Fruit fly (Drosophila melanogaster) whole organism, prepupa: ENCODE measurements around the gene aust.

Source experiments
- Blimp-1 ChIP-seq: fragments of 200-800 bp; sonication (Bioruptor generic); optimal IDR thresholded peaks from 3 replicates; lab custom pipeline; 2017; ENCODE audit warnings: missing biosample characterization, missing genetic modification characterization, mild to moderate bottlenecking, moderate library complexity, missing genetic modification reagents
- CG10631 ChIP-seq: fragments of 200-800 bp; sonication (Bioruptor generic); optimal IDR thresholded peaks from 2 replicates; lab custom pipeline; 2016; ENCODE audit warnings: missing biosample characterization, missing genetic modification characterization
- CG10669 ChIP-seq: fragments of 200-800 bp; sonication (Bioruptor generic); optimal IDR thresholded peaks from 3 replicates; lab custom pipeline; 2018; ENCODE audit warnings: missing biosample characterization, mild to moderate bottlenecking, missing genetic modification characterization, moderate library complexity
- CG11294 ChIP-seq: fragments of 200-800 bp; sonication (Bioruptor generic); IDR thresholded peaks from 2 replicates; pipeline ENCODE4 v1.3.6; 2022; ENCODE audit warnings: missing biosample characterization, missing genetic modification characterization
- CG11762 ChIP-seq: fragments of 200-800 bp; sonication (Bioruptor generic); optimal IDR thresholded peaks from 3 replicates; lab custom pipeline; 2016; ENCODE audit warnings: missing biosample characterization, missing genetic modification characterization; ENCODE audit not compliant: insufficient read depth
- CG11902 ChIP-seq: fragments of 200-800 bp; sonication (Bioruptor generic); optimal IDR thresholded peaks from 3 replicates; lab custom pipeline; 2016; ENCODE audit warnings: missing biosample characterization, missing genetic modification characterization
- CG16779 ChIP-seq: fragments of 200-800 bp; sonication (Bioruptor generic); optimal IDR thresholded peaks from 3 replicates; lab custom pipeline; 2017; ENCODE audit warnings: missing biosample characterization, mild to moderate bottlenecking, missing genetic modification characterization
- CG31627 ChIP-seq: fragments of 200-800 bp; sonication (Bioruptor generic); optimal IDR thresholded peaks from 3 replicates; lab custom pipeline; 2016; ENCODE audit warnings: missing biosample characterization, missing genetic modification characterization
- CG32006 ChIP-seq: fragments of 200-800 bp; sonication (Bioruptor generic); optimal IDR thresholded peaks from 3 replicates; lab custom pipeline; 2017; ENCODE audit warnings: missing biosample characterization, mild to moderate bottlenecking, missing genetic modification characterization
- CG34406 ChIP-seq: fragments of 200-800 bp; sonication (Bioruptor generic); optimal IDR thresholded peaks from 3 replicates; lab custom pipeline; 2016; ENCODE audit warnings: missing biosample characterization, missing genetic modification characterization
- CG4318 ChIP-seq: fragments of 200-800 bp; sonication (Bioruptor generic); optimal IDR thresholded peaks from 3 replicates; lab custom pipeline; 2017; ENCODE audit warnings: missing biosample characterization, mild to moderate bottlenecking, missing genetic modification characterization
- CG6163 ChIP-seq: fragments of 200-800 bp; sonication (Bioruptor generic); IDR thresholded peaks from 3 replicates; pipeline ENCODE4 v1.3.6; 2022; ENCODE audit warnings: missing biosample characterization, missing genetic modification characterization
- CG6276 ChIP-seq: fragments of 200-800 bp; sonication (Bioruptor generic); optimal IDR thresholded peaks from 2 replicates; lab custom pipeline; 2017; ENCODE audit warnings: missing biosample characterization, mild to moderate bottlenecking, missing genetic modification characterization
- CG6808 ChIP-seq: fragments of 200-800 bp; sonication (Bioruptor generic); optimal IDR thresholded peaks from 3 replicates; lab custom pipeline; 2017; ENCODE audit warnings: missing biosample characterization, missing genetic modification characterization, mild to moderate bottlenecking, moderate library complexity, missing genetic modification reagents
- CG6854 ChIP-seq: fragments of 200-800 bp; sonication (Bioruptor generic); optimal IDR thresholded peaks from 2 replicates; lab custom pipeline; 2017; ENCODE audit warnings: missing biosample characterization, mild to moderate bottlenecking, missing genetic modification characterization
- CG7368 ChIP-seq: fragments of 200-800 bp; sonication (Bioruptor generic); optimal IDR thresholded peaks from 3 replicates; lab custom pipeline; 2016; ENCODE audit warnings: missing biosample characterization, missing genetic modification characterization
- CG8319 ChIP-seq: fragments of 200-800 bp; sonication (Bioruptor generic); optimal IDR thresholded peaks from 3 replicates; lab custom pipeline; 2016; ENCODE audit warnings: missing biosample characterization, missing genetic modification characterization
- CG8632 ChIP-seq: fragments of 200-800 bp; sonication (Bioruptor generic); optimal IDR thresholded peaks from 3 replicates; lab custom pipeline; 2016; ENCODE audit warnings: missing biosample characterization, missing genetic modification characterization
- CG9139 ChIP-seq: fragments of 200-800 bp; sonication (Bioruptor generic); optimal IDR thresholded peaks from 3 replicates; lab custom pipeline; 2017; ENCODE audit warnings: missing biosample characterization, mild to moderate bottlenecking, missing genetic modification characterization
- Eip93F ChIP-seq: fragments of 200-800 bp; sonication (Bioruptor generic); optimal IDR thresholded peaks from 2 replicates; lab custom pipeline; 2016; ENCODE audit warnings: missing biosample characterization, mild to moderate bottlenecking, missing genetic modification characterization
- Ets21C ChIP-seq: fragments of 200-800 bp; sonication (Bioruptor generic); optimal IDR thresholded peaks from 3 replicates; lab custom pipeline; 2016; ENCODE audit warnings: missing biosample characterization, missing genetic modification characterization
- Ets96B ChIP-seq: fragments of 200-800 bp; optimal IDR thresholded peaks from 2 replicates; lab custom pipeline; 2019; ENCODE audit warnings: missing biosample characterization, mild to moderate bottlenecking, missing genetic modification characterization, moderate library complexity
- Gug ChIP-seq: fragments of 200-800 bp; sonication (Bioruptor generic); IDR thresholded peaks from 2 replicates; pipeline ENCODE4 v1.3.6; 2022; ENCODE audit warnings: missing biosample characterization, missing genetic modification characterization
- Hr38 ChIP-seq: sonication (Bioruptor generic); optimal IDR thresholded peaks from 2 replicates; lab custom pipeline; 2016; ENCODE audit warnings: missing biosample characterization, missing genetic modification characterization
- Hr39 ChIP-seq: fragments of 200-800 bp; sonication (Bioruptor generic); optimal IDR thresholded peaks from 2 replicates; lab custom pipeline; 2016; ENCODE audit warnings: missing biosample characterization, missing genetic modification characterization
- Hr4 ChIP-seq: fragments of 200-800 bp; sonication (Bioruptor generic); optimal IDR thresholded peaks from 3 replicates; lab custom pipeline; 2016; ENCODE audit warnings: missing biosample characterization, missing genetic modification characterization
- Lpt ChIP-seq: fragments of 200-800 bp; sonication (Bioruptor generic); optimal IDR thresholded peaks from 3 replicates; lab custom pipeline; 2016; ENCODE audit warnings: missing biosample characterization, missing genetic modification characterization
- Met ChIP-seq: fragments of 200-800 bp; sonication (Bioruptor generic); optimal IDR thresholded peaks from 3 replicates; lab custom pipeline; 2016; ENCODE audit warnings: missing biosample characterization, missing genetic modification characterization
- OdsH ChIP-seq: fragments of 200-800 bp; sonication (Bioruptor generic); optimal IDR thresholded peaks from 3 replicates; lab custom pipeline; 2016; ENCODE audit warnings: missing biosample characterization, missing genetic modification characterization
- Smox ChIP-seq: fragments of 200-800 bp; sonication (Bioruptor generic); optimal IDR thresholded peaks from 3 replicates; lab custom pipeline; 2016; ENCODE audit warnings: missing biosample characterization, missing genetic modification characterization
- Sox102F ChIP-seq: fragments of 200-800 bp; sonication (Bioruptor generic); optimal IDR thresholded peaks from 2 replicates; lab custom pipeline; 2016; ENCODE audit warnings: missing biosample characterization, mild to moderate bottlenecking, missing genetic modification characterization
- Sox14 ChIP-seq: fragments of 200-800 bp; sonication (Bioruptor generic); optimal IDR thresholded peaks from 3 replicates; lab custom pipeline; 2016; ENCODE audit warnings: missing biosample characterization, missing genetic modification characterization
- Sox15 ChIP-seq: fragments of 200-800 bp; sonication (Bioruptor generic); optimal IDR thresholded peaks from 3 replicates; lab custom pipeline; 2016; ENCODE audit warnings: missing biosample characterization, missing genetic modification characterization
- achi ChIP-seq: fragments of 200-800 bp; sonication (Bioruptor generic); optimal IDR thresholded peaks from 3 replicates; lab custom pipeline; 2016; ENCODE audit warnings: missing biosample characterization, missing genetic modification characterization
- acj6 ChIP-seq: fragments of 200-800 bp; sonication (Bioruptor generic); optimal IDR thresholded peaks from 3 replicates; lab custom pipeline; 2016; ENCODE audit warnings: missing biosample characterization, missing genetic modification characterization
- dac ChIP-seq: fragments of 200-800 bp; sonication (Bioruptor generic); optimal IDR thresholded peaks from 2 replicates; lab custom pipeline; 2017; ENCODE audit warnings: missing biosample characterization, mild to moderate bottlenecking, missing genetic modification characterization
- dsx ChIP-seq: fragments of 200-800 bp; optimal IDR thresholded peaks from 3 replicates; lab custom pipeline; 2019; ENCODE audit warnings: missing biosample characterization, mild to moderate bottlenecking, missing genetic modification characterization, moderate library complexity; ENCODE audit not compliant: poor library complexity, severe bottlenecking
- eg ChIP-seq: fragments of 200-800 bp; sonication (Bioruptor generic); IDR thresholded peaks from 3 replicates; pipeline ENCODE4 v1.3.6; 2022; ENCODE audit warnings: missing biosample characterization, missing genetic modification characterization
- esn ChIP-seq: fragments of 200-800 bp; sonication (Bioruptor generic); optimal IDR thresholded peaks from 2 replicates; lab custom pipeline; 2016; ENCODE audit warnings: missing biosample characterization, mild to moderate bottlenecking, missing genetic modification characterization, moderate library complexity
- fd85E ChIP-seq: fragments of 200-800 bp; sonication (Bioruptor generic); optimal IDR thresholded peaks from 3 replicates; lab custom pipeline; 2016; ENCODE audit warnings: missing biosample characterization, missing genetic modification characterization
- fkh ChIP-seq: fragments of 200-800 bp; sonication (Bioruptor generic); optimal IDR thresholded peaks from 3 replicates; lab custom pipeline; 2017; ENCODE audit warnings: missing biosample characterization, mild to moderate bottlenecking, missing genetic modification characterization, moderate library complexity
- lz ChIP-seq: fragments of 200-800 bp; sonication (Bioruptor generic); optimal IDR thresholded peaks from 3 replicates; lab custom pipeline; 2016; ENCODE audit warnings: missing biosample characterization, missing genetic modification characterization
- net ChIP-seq: fragments of 200-800 bp; sonication (Bioruptor generic); optimal IDR thresholded peaks from 3 replicates; lab custom pipeline; 2016; ENCODE audit warnings: missing biosample characterization, missing genetic modification characterization
- pdm3 ChIP-seq: fragments of 200-800 bp; sonication (Bioruptor generic); optimal IDR thresholded peaks from 3 replicates; lab custom pipeline; 2016; ENCODE audit warnings: missing biosample characterization, missing genetic modification characterization
- spab ChIP-seq: fragments of 200-800 bp; sonication (Bioruptor generic); optimal IDR thresholded peaks from 2 replicates; lab custom pipeline; 2017; ENCODE audit warnings: missing biosample characterization, mild to moderate bottlenecking, missing genetic modification characterization, missing genetic modification reagents
- ss ChIP-seq, 2 experiments: fragments of 200-800 bp; sonication (Bioruptor generic); optimal IDR thresholded peaks; 2 replicates in 1 of 2; 3 replicates in 1 of 2; lab custom pipeline; 2017 to 2018; ENCODE audit warnings: mild to moderate bottlenecking in 2 of 2, missing biosample characterization in 2 of 2, missing genetic modification characterization in 2 of 2, moderate library complexity in 1 of 2
- svp ChIP-seq: fragments of 200-800 bp; sonication (Bioruptor generic); peaks from one replicate; lab custom pipeline; 2016; ENCODE audit warnings: missing biosample characterization, missing genetic modification characterization
- topi ChIP-seq: fragments of 200-800 bp; sonication (Bioruptor generic); optimal IDR thresholded peaks from 3 replicates; lab custom pipeline; 2016; ENCODE audit warnings: missing biosample characterization, missing genetic modification characterization
- vri ChIP-seq: fragments of 200-800 bp; sonication (Bioruptor generic); optimal IDR thresholded peaks from 3 replicates; lab custom pipeline; 2016; ENCODE audit warnings: missing biosample characterization, mild to moderate bottlenecking, missing genetic modification characterization

Gene aust

dm6 chr2L:9207133-9207532, 43.7 kb downstream of the aust start (continued):
- TF ChIP-seq CG10631 (GFP tag; lab: Kevin White, UChicago), result peak; percentile 77
- TF ChIP-seq Sox102F (GFP tag; lab: Kevin White, UChicago), result peak; percentile 57
- TF ChIP-seq vri (GFP tag; lab: Kevin White, UChicago), result peak; percentile 14
- peak; percentile 93 for TF ChIP-seq CG6276 (GFP tag; lab: Kevin White, UChicago)
- TF ChIP-seq CG8632 (GFP tag; lab: Kevin White, UChicago), result peak; percentile 67
- peak; percentile 7 for TF ChIP-seq fd85E (GFP tag; lab: Kevin White, UChicago)
- TF ChIP-seq dsx (GFP tag; lab: Kevin White, UChicago), result no peak
- peak; percentile 82 for TF ChIP-seq dac
- peak in 1 of 2 experiments; percentile 18 for TF ChIP-seq ss (GFP tag; optimal IDR thresholded peaks at IDR 0.05; lab: Kevin White, UChicago)
- no peak for TF ChIP-seq Eip93F (GFP tag; lab: Kevin White, UChicago)
- no peak for TF ChIP-seq Smox
- TF ChIP-seq CG9139, result no peak
- TF ChIP-seq Lpt (GFP tag; lab: Kevin White, UChicago), result peak; percentile 72
- peak; percentile 17 for TF ChIP-seq spab (GFP tag; lab: Kevin White, UChicago)
- TF ChIP-seq CG6808, result no peak
- TF ChIP-seq CG11762 (GFP tag; lab: Kevin White, UChicago), result peak; percentile 68
- TF ChIP-seq Hr38, result no peak
- TF ChIP-seq CG4318 (GFP tag; lab: Kevin White, UChicago), result peak; percentile 97
- peak; percentile 87 for TF ChIP-seq OdsH (GFP tag; lab: Kevin White, UChicago)
- TF ChIP-seq net, result peak; percentile 78
- TF ChIP-seq Hr4, result peak; percentile 86
- peak; percentile 87 for TF ChIP-seq Gug (GFP tag; lab: Robert Waterston, UW)
- TF ChIP-seq CG16779, result peak; percentile 56
- TF ChIP-seq CG11902 (GFP tag; lab: Kevin White, UChicago), result no peak
- peak; percentile 66 for TF ChIP-seq Sox14 (GFP tag; lab: Kevin White, UChicago)
- TF ChIP-seq, all 60 proteins: peak for 45

- TF ChIP-seq CG4318 (GFP tag; lab: Kevin White, UChicago), result peak; percentile 85
- TF ChIP-seq Ets21C (GFP tag; lab: Kevin White, UChicago), result no peak
- peak; percentile 59 for TF ChIP-seq acj6
- no peak for TF ChIP-seq Blimp-1 (GFP tag; lab: Kevin White, UChicago)
- no peak for TF ChIP-seq ss (GFP tag; optimal IDR thresholded peaks at IDR 0.05; lab: Kevin White, UChicago)
- peak; percentile 92 for TF ChIP-seq CG32006 (GFP tag; lab: Kevin White, UChicago)
- TF ChIP-seq Eip93F (GFP tag; lab: Kevin White, UChicago), result no peak
- peak; percentile 76 for TF ChIP-seq CG6163 (GFP tag; lab: Robert Waterston, UW)
- no peak for TF ChIP-seq CG6854
- peak; percentile 77 for TF ChIP-seq Gug (GFP tag; lab: Robert Waterston, UW)
- TF ChIP-seq Sox102F (GFP tag; lab: Kevin White, UChicago), result no peak
- TF ChIP-seq CG8632 (GFP tag; lab: Kevin White, UChicago), result peak; percentile 20
- peak; percentile 85 for TF ChIP-seq CG6276 (GFP tag; lab: Kevin White, UChicago)
- TF ChIP-seq Met (GFP tag; lab: Kevin White, UChicago), result no peak
- peak; percentile 19 for TF ChIP-seq CG10669 (GFP tag; lab: Kevin White, UChicago)
- no peak for TF ChIP-seq Hr38
- TF ChIP-seq net, result peak; percentile 51
- peak; percentile 48 for TF ChIP-seq spab (GFP tag; lab: Kevin White, UChicago)
- TF ChIP-seq Hr39, result no peak
- no peak for TF ChIP-seq CG7368 (GFP tag; lab: Kevin White, UChicago)
- TF ChIP-seq achi, result peak; percentile 73
- TF ChIP-seq CG11294 (GFP tag; lab: Robert Waterston, UW), result peak; percentile 63; the same call in 1 of the 2 replicates
- TF ChIP-seq CG34406 (GFP tag; lab: Kevin White, UChicago), result no peak
- no peak for TF ChIP-seq Sox15 (GFP tag; lab: Kevin White, UChicago)
- peak; percentile 81 for TF ChIP-seq eg (GFP tag; lab: Robert Waterston, UW)
- peak; percentile 88 for TF ChIP-seq Hr4
- TF ChIP-seq CG31627 (GFP tag; lab: Kevin White, UChicago), result no peak
- TF ChIP-seq svp (GFP tag; lab: Kevin White, UChicago), result no peak
- no peak for TF ChIP-seq lz (GFP tag; lab: Kevin White, UChicago)
- no peak for TF ChIP-seq esn
- TF ChIP-seq topi (GFP tag; lab: Kevin White, UChicago), result no peak
- peak; percentile 68 for TF ChIP-seq OdsH (GFP tag; lab: Kevin White, UChicago)
- TF ChIP-seq fkh, result no peak
- peak; percentile 61 for TF ChIP-seq pdm3 (GFP tag; lab: Kevin White, UChicago)
- TF ChIP-seq CG8319 (GFP tag; lab: Kevin White, UChicago), result no peak
- peak; percentile 57 for TF ChIP-seq Ets96B (tag; lab: Kevin White, UChicago)
- TF ChIP-seq vri (GFP tag; lab: Kevin White, UChicago), result no peak
These were observed 44.4 kb downstream of the aust start for dm6 chr2L:9206401-9206800.
